Worm (Caenorhabditis elegans): ENCODE measurements around the gene R09D1.12.

R09D1.12 gene

DNA sequence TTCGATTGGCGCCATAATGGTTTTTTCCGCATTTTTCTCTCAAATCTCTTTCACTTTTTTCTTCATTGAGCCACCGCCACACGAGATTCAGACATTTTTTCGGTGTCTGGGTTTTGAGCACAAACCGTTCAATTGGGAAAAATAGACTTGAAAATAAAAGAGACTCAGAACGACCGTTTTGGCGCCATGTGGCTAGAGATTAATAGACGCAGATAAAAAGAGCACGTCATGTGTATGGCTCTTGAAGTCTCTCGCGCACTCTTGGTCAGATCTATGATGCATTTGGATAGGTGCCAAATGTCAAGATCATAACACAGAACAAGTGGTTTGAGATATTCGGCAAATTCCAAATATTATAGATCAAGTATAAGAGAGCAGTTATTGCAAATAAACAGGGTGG lies 29.4 kb upstream of the R09D1.12 start (continued):
- TF ChIP-seq fkh-4 (tag; optimal IDR thresholded peaks at IDR 0.05; ENCODE audit: borderline replicate concordance), result no peak
- TF ChIP-seq nhr-77 (tag; optimal IDR thresholded peaks at IDR 0.05), result peak; percentile 66
- TF ChIP-seq C34B4.2 (tag; optimal IDR thresholded peaks at IDR 0.05), result no peak
- no peak for TF ChIP-seq sup-37 (GFP tag; optimal IDR thresholded peaks at IDR 0.05)
- peak; percentile 72 for TF ChIP-seq nhr-71 (tag; optimal IDR thresholded peaks at IDR 0.05)
- TF ChIP-seq ceh-63 (GFP tag; optimal IDR thresholded peaks at IDR 0.05), result no peak

DNA sequence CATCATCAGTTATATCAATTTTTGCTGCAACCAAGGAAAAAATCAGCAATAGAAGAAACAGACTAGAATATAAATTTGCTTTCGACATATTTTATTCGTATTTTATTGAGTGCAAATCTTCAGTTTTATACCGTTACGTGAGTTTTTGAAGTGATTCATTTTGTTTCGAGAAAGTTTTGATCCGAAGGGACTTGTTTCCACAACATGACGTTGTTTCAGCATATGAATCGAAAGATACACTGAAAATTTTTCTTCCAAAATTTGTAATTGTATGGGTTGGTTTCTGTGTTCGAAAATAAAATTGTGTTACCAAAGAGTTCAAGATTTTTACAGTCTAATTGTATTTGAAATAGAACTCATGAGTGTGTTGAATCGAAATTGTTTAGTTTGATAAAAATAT lies 27.9 kb upstream of the R09D1.12 start, which contains the start of gene T19H5.7:
T19H5.7 (minus strand) TSS at position 101 of the 400 bp plus-strand sequence.
- TF ChIP-seq nhr-85 (tag) (no peak), nhr-47 (tag; optimal IDR thresholded peaks at IDR 0.05) (no peak)

DNA sequence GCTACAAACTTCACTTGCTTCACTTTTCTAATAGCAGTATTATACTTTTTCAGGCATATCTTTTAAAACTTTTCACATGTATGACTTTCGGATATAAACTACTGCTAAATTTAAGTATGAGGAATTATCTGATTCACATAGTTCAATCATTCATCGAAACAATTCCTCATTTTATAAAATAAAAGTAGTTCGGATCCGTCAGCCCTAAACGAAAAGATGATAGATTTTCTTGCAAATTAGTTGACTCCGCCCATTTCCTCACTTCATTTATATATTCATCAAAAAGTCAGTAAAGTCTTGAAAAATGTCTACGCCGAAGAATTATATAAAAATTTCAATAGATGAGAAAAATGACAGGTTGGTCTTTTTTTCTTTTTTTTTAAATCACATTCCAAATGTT lies 25.5 kb upstream of the R09D1.12 start, which contains the start of gene chil-27:
chil-27 (plus strand) TSS at position 301 of the 400 bp plus-strand sequence.
- TF ChIP-seq lin-35 (GFP tag; optimal IDR thresholded peaks at IDR 0.05) (no peak), ces-1 (GFP tag; optimal IDR thresholded peaks at IDR 0.05) (no peak), jun-1 (tag; optimal IDR thresholded peaks at IDR 0.05) (no peak), nhr-237 (tag; optimal IDR thresholded peaks at IDR 0.05) (no peak), sox-4 (tag; optimal IDR thresholded peaks at IDR 0.05) (no peak), ceh-63 (GFP tag; optimal IDR thresholded peaks at IDR 0.05) (no peak), hlh-17 (GFP tag; optimal IDR thresholded peaks at IDR 0.05; ENCODE audit: borderline replicate concordance) (no peak), fkh-8 (tag; optimal IDR thresholded peaks at IDR 0.05) (no peak), snpc-4 (tag; optimal IDR thresholded peaks at IDR 0.05) (no peak), nhr-77 (tag; optimal IDR thresholded peaks at IDR 0.05) (no peak), mef-2 (tag; optimal IDR thresholded peaks at IDR 0.05) (no peak), lin-15B (tag; optimal IDR thresholded peaks at IDR 0.05) (no peak), unc-30 (tag; optimal IDR thresholded peaks at IDR 0.05) (no peak), nhr-11 (tag; optimal IDR thresholded peaks at IDR 0.05) (no peak), nhr-85 (tag) (no peak), nhr-19 (GFP tag; conservative IDR thresholded peaks at IDR 0.05) (no peak), C16A3.4 (tag; optimal IDR thresholded peaks at IDR 0.05) (no peak), mab-9 (GFP tag; IDR thresholded peaks at IDR 0.05) (no peak), C04F5.9 (tag; optimal IDR thresholded peaks at IDR 0.05) (no peak), lin-39 (tag; optimal IDR thresholded peaks at IDR 0.05) (no peak)

DNA sequence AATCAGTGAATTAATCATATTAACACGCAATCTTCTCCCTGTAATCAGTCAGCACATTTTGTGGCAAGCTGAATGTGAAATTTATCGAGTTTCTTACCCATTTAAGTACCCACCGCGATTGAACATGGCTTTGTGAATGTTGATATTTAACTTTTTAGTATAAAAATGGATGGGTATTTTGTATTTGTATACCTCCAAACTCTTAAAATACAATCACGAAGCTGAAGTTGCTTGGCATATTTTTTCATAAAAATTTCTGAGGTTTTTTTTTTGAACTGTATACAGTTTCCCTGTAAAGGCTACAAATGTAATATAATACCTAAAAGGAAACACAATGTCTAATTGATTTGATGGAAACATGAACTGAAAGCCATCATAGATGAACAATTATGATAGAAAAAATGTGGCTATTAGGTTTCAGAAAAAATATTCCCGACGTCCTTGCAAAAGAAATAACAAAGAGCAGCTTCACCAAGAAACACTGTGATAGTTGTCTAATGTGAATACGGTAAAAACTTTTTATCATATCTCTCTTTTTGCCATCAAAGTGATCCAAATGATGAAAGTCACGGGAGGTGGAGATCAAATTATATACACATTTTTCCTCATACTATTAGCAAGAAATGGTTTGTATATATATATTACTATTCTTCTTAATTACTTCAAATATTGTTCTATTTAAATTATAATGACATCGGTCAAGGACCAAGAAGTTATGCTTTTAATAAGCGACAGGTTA lies 22.5 kb upstream of the R09D1.12 start, which contains the start of the genes chil-25 and chil-26:
chil-25 (minus strand) TSS at position 101 of the 739 bp plus-strand sequence.
chil-26 (plus strand) TSS at position 689 of the 739 bp plus-strand sequence.
- TF ChIP-seq dpl-1 (GFP tag; optimal IDR thresholded peaks at IDR 0.05) (no peak), nhr-20 (tag; optimal IDR thresholded peaks at IDR 0.05) (no peak), nhr-12 (tag; optimal IDR thresholded peaks at IDR 0.05) (no peak), ztf-4 (tag; optimal IDR thresholded peaks at IDR 0.05) (no peak), sox-4 (tag; optimal IDR thresholded peaks at IDR 0.05) (no peak), nhr-11 (tag; optimal IDR thresholded peaks at IDR 0.05) (no peak), Y116A8C.19 (tag; optimal IDR thresholded peaks at IDR 0.05; ENCODE audit: borderline replicate concordance) (no peak), nhr-19 (GFP tag; conservative IDR thresholded peaks at IDR 0.05) (no peak), tbx-2 (tag; optimal IDR thresholded peaks at IDR 0.05) (no peak), ceh-82 (tag; optimal IDR thresholded peaks at IDR 0.05) (no peak), grh-1 (GFP tag; IDR thresholded peaks at IDR 0.05) (no peak), fos-1 (tag; optimal IDR thresholded peaks at IDR 0.05) (no peak), unc-86 (tag; optimal IDR thresholded peaks at IDR 0.05) (no peak)

All from whole organism, L1 larva.